Worm (Caenorhabditis elegans): ENCODE data around the gene srt-70.
A peak's percentile ranks its signal among the peaks of the same experiment; 100 is the strongest.

srt-70 gene

DNA sequence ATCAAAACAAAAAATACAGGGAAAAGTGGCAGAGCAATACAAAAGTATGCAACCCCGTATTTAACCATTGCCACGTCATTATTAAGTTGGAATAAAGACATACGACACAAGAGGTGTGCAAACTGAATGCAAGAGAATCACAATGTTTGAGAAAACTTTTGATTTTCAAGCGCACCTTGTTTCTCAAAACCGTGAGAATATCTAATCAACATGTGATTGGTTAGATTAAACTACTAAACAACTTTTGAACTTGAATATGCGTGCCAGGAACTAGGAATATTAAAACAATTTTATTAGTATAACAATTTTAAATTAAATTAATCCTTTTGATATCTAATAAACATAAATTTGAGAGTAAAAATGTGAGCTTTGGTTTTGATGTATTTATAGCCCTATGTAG is at the start of gene srt-70:
Gene srt-70, minus strand, starts transcription at position 101 of the 400 bp plus-strand sequence.
- TF ChIP-seq C38D4.7 (GFP tag; optimal IDR thresholded peaks at IDR 0.05) (no peak), pag-3 (tag; optimal IDR thresholded peaks at IDR 0.05; ENCODE audit: borderline replicate concordance) (no peak), Y22D7AL.16 (tag; optimal IDR thresholded peaks at IDR 0.05) (no peak), pha-2 (tag; optimal IDR thresholded peaks at IDR 0.05) (no peak), madf-2 (tag; optimal IDR thresholded peaks at IDR 0.05) (no peak), pat-9 (tag; optimal IDR thresholded peaks at IDR 0.05) (no peak), gmeb-2 (tag; optimal IDR thresholded peaks at IDR 0.05) (no peak), tbx-7 (tag; optimal IDR thresholded peaks at IDR 0.05) (no peak)

DNA sequence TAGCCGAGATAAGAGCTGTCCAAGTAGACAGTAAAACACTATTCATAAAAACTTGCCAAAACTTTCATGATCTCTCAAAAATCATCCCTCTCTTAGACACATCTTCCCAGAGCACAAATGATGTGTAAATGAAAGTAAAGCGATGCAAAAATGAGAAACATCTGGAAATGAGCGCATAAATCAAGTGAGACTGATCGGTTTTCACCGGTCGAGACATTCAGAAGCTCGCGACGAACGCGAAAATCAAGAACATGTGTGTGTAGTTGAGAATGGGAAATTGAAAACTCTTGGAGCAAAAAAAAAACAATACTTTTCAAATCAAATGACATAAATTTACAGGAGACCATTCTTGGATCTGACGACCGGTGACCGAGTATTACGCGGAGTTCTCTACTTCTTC is 45.0 kb upstream of the srt-70 start:
- no peak for TF ChIP-seq unc-86 (tag; optimal IDR thresholded peaks at IDR 0.05)

DNA sequence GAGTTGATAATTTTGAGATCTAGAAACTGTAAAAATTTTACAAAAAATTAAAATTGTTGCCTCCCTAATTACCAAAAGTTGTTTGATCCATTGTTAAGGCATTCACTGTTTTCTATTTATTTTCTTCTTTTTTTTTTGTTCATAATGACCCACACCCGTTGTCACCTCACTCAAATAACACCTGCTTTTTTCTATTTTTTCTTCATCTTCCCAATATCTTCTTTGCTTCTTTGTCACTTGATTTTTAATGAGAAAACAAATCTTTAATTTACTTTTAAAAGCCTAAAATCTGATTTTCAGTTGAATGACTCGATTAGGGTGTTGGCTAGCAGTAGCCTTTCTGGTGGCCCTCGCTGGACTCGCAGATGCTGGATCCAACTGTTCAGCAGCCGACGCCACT is 44.0 kb upstream of the srt-70 start, which contains the start of gene ncx-2:
Gene ncx-2, plus strand, starts transcription at position 301 of the 400 bp plus-strand sequence.
- no peak for TF ChIP-seq zip-5 (tag; optimal IDR thresholded peaks at IDR 0.05)
- TF ChIP-seq unc-3 (GFP tag; conservative IDR thresholded peaks at IDR 0.05) = no peak
- no peak for TF ChIP-seq unc-3 (tag; optimal IDR thresholded peaks at IDR 0.05)
- TF ChIP-seq madf-2 (tag; optimal IDR thresholded peaks at IDR 0.05) = no peak
- no peak for TF ChIP-seq nhr-11 (tag; optimal IDR thresholded peaks at IDR 0.05)
- TF ChIP-seq ceh-18 (tag; optimal IDR thresholded peaks at IDR 0.05) = no peak
- no peak for TF ChIP-seq pag-3 (tag; optimal IDR thresholded peaks at IDR 0.05; ENCODE audit: borderline replicate concordance)
- TF ChIP-seq elt-2 (tag; optimal IDR thresholded peaks at IDR 0.05) = no peak
- TF ChIP-seq dmd-4 (tag; optimal IDR thresholded peaks at IDR 0.05; ENCODE audit: borderline replicate concordance) = no peak
- TF ChIP-seq ceh-34 (tag; optimal IDR thresholded peaks at IDR 0.05) = no peak
- TF ChIP-seq pqm-1 (tag; optimal IDR thresholded peaks at IDR 0.05) = no peak
- no peak for TF ChIP-seq K09A11.1 (tag; optimal IDR thresholded peaks at IDR 0.05; ENCODE audit: insufficient read depth)

DNA sequence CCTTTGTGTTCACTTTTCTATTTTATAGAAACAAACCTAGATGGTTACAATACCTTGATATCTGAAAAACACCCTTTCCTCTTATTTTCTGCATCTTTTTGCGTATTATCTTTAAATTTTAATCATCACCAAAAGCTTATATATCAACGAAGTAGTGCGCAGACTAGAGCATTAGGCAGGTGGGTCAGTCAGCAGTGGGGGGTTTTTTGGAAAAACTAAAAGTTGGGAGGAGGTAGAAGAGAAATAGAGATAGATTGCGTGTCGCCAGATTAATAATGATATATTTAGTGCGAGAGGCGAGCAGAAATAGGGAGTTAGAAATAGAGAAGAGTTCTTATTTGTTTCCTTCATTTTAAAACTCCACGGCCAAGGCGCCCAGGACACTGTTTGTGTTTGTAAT is 41.9 kb upstream of the srt-70 start:
- TF ChIP-seq C08G9.2 (tag; optimal IDR thresholded peaks at IDR 0.05) (no peak), madf-2 (tag; optimal IDR thresholded peaks at IDR 0.05) (no peak), pat-9 (tag; optimal IDR thresholded peaks at IDR 0.05) (no peak), syd-9 (tag; optimal IDR thresholded peaks at IDR 0.05) (no peak), hlh-13 (GFP tag; optimal IDR thresholded peaks at IDR 0.05) (no peak)

DNA sequence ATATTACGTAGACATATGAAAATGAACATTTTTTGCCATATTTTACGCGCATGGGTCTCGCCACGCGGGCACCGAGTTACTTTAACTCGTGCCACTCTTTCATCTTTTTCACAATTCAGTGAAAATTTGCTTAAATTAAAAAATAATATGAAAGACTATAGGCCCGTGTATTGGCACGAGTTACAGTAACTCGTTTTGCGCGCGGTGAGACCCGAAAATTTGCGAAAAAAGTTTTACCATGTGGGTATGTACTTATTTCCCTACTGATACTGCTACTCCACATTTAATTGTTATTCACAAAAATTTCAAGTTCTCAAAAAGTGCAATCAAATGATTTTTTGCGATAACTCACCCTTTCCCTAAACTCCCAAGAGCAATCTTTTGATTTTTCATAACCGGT is 38.4 kb upstream of the srt-70 start:
- TF ChIP-seq pat-9 (tag; optimal IDR thresholded peaks at IDR 0.05) (no peak), ceh-18 (tag; optimal IDR thresholded peaks at IDR 0.05) (no peak), che-1 (tag; optimal IDR thresholded peaks at IDR 0.05) (no peak), fkh-6 (tag; optimal IDR thresholded peaks at IDR 0.05) (no peak), unc-55 (GFP tag; optimal IDR thresholded peaks at IDR 0.05) (no peak), pag-3 (tag; optimal IDR thresholded peaks at IDR 0.05; ENCODE audit: borderline replicate concordance) (no peak), tbx-7 (tag; optimal IDR thresholded peaks at IDR 0.05) (no peak), ceh-31 (tag; optimal IDR thresholded peaks at IDR 0.05) (no peak), hlh-8 (tag; optimal IDR thresholded peaks at IDR 0.05) (no peak), ttx-3 (tag; optimal IDR thresholded peaks at IDR 0.05) (no peak), nhr-232 (tag; optimal IDR thresholded peaks at IDR 0.05) (no peak), lin-11 (tag; optimal IDR thresholded peaks at IDR 0.05) (no peak), hlh-30 (tag; optimal IDR thresholded peaks at IDR 0.05; ENCODE audit: insufficient read depth) (no peak), hlh-13 (GFP tag; optimal IDR thresholded peaks at IDR 0.05) (no peak), mec-3 (tag; optimal IDR thresholded peaks at IDR 0.05; ENCODE audit: borderline replicate concordance) (no peak), unc-3 (GFP tag; conservative IDR thresholded peaks at IDR 0.05) (no peak), unc-3 (tag; optimal IDR thresholded peaks at IDR 0.05) (no peak)

DNA sequence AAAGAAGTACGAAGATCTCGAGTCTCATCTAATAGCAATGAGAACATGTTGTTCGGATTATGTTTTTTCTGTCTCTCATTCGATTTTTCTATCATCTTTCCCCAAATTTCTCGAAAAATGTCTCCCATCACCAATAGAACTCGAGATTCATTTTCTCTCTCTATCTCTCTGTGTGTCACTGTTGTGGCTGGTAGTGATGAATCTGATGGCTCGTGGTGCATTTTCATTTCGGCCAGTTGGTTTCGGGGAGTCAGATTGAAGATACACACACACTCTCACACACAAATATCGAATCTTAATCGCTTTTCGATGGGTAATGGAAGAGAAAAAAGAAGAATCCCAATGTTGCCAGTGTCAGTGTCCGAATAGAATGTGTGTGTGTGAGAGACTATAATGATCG is 36.6 kb upstream of the srt-70 start:
- TF ChIP-seq unc-55 (GFP tag; optimal IDR thresholded peaks at IDR 0.05) (peak; percentile 59), elt-4 (tag; optimal IDR thresholded peaks at IDR 0.05) (no peak), unc-3 (GFP tag; conservative IDR thresholded peaks at IDR 0.05) (no peak), unc-3 (tag; optimal IDR thresholded peaks at IDR 0.05) (no peak), hlh-30 (tag; optimal IDR thresholded peaks at IDR 0.05; ENCODE audit: insufficient read depth) (no peak), hlh-8 (tag; optimal IDR thresholded peaks at IDR 0.05) (no peak), tbx-2 (tag; optimal IDR thresholded peaks at IDR 0.05) (peak; percentile 4), ceh-18 (tag; optimal IDR thresholded peaks at IDR 0.05) (peak; percentile 80), rnt-1 (tag; optimal IDR thresholded peaks at IDR 0.05) (peak; percentile 72)

All from whole organism, late embryonic.